Worm (Caenorhabditis elegans) whole organism, L4 larva: ENCODE data around the gene irg-1.

Experiments
- T26A8.4 ChIP-seq: fragments of 200-800 bp; sonication (Bioruptor generic); IDR thresholded peaks from 2 replicates; pipeline ENCODE4 v1.3.6; 2022; ENCODE audit warnings: missing genetic modification characterization, missing compliant biosample characterization
- aha-1 ChIP-seq: fragments of 150-350 bp; peaks from one replicate; lab custom pipeline; 2014; ENCODE audit warnings: missing biosample characterization, missing genetic modification characterization
- ama-1 ChIP-seq: fragments of 150-350 bp; optimal IDR thresholded peaks from 2 replicates; lab custom pipeline; 2014; ENCODE audit warnings: inconsistent platforms, mixed read lengths
- ceh-32 ChIP-seq: sonication (generic microtip); optimal IDR thresholded peaks from 2 replicates; lab custom pipeline; 2016; ENCODE audit warnings: mild to moderate bottlenecking, missing genetic modification characterization, missing compliant biosample characterization; ENCODE audit not compliant: poor library complexity
- ces-1 ChIP-seq: fragments of 150-350 bp; sonication (generic microtip); optimal IDR thresholded peaks from 4 replicates; lab custom pipeline; 2014; ENCODE audit warnings: missing biosample characterization, missing genetic modification reagents, missing genetic modification characterization
- egl-43 ChIP-seq: fragments of 200-800 bp; sonication (Bioruptor generic); IDR thresholded peaks from 2 replicates; pipeline ENCODE4 v1.3.6; 2022; ENCODE audit warnings: missing genetic modification reagents, missing genetic modification characterization, missing compliant biosample characterization
- mdl-1 ChIP-seq, 2 experiments: fragments of 150-350 bp in 1 of 2; sonication (generic microtip) in 1 of 2; optimal IDR thresholded peaks; 2 replicates each; lab custom pipeline; 2014 to 2017; ENCODE audit warnings: missing biosample characterization in 2 of 2, missing genetic modification characterization in 2 of 2
- nhr-25 ChIP-seq: sonication (generic microtip); optimal IDR thresholded peaks from 2 replicates; lab custom pipeline; 2017; ENCODE audit warnings: missing genetic modification characterization, mild to moderate bottlenecking, missing compliant biosample characterization, antibody characterized with exemption, moderate library complexity, borderline replicate concordance; ENCODE audit not compliant: insufficient read depth
- nhr-28 ChIP-seq: fragments of 150-350 bp; optimal IDR thresholded peaks from 2 replicates; lab custom pipeline; 2014; ENCODE audit warnings: missing biosample characterization, missing genetic modification characterization
- saeg-2 ChIP-seq: fragments of 200-800 bp; sonication (Bioruptor generic); IDR thresholded peaks from 2 replicates; pipeline ENCODE4 v1.3.6; 2022; ENCODE audit warnings: missing genetic modification reagents, missing genetic modification characterization, missing compliant biosample characterization
- snpc-4 ChIP-seq: fragments of 150-350 bp; optimal IDR thresholded peaks from 2 replicates; lab custom pipeline; 2014; ENCODE audit warnings: missing biosample characterization, missing genetic modification characterization
- unc-39 ChIP-seq: sonication (generic microtip); optimal IDR thresholded peaks from 2 replicates; lab custom pipeline; 2017; ENCODE audit warnings: missing biosample characterization, missing genetic modification characterization
- zag-1 ChIP-seq: fragments of 150-350 bp; optimal IDR thresholded peaks from 2 replicates; lab custom pipeline; 2014; ENCODE audit warnings: missing biosample characterization, missing genetic modification characterization

DNA sequence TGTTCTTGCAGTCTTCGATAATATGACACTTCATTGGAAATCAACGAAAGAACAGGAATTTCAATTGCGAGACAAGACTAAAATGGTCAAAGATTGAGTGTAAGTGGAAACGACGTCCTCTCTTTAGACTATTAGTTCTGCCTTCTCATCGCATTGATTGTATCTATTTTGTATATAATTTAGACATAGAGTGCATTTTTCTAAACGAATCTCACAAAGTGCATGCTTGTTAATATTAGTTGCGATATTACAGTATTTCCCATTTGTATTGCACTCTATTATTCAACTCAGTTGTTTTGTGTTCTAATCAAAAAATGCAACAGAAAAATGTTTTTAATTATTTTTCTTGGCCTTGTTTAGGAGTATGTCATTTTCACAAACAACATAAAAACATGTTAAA, 14.9 kb downstream of the irg-1 start, which contains the start of gene nhr-93:
- TF ChIP-seq aha-1 (no peak), T26A8.4 (GFP tag; lab: Robert Waterston, UW) (no peak), ces-1 (GFP tag; lab: Kevin White, UChicago) (no peak), nhr-25 (tag; lab: Kevin White, UChicago) (no peak), egl-43 (GFP tag; lab: Robert Waterston, UW) (no peak), zag-1 (no peak), ceh-32 (tag; lab: Kevin White, UChicago) (no peak), nhr-28 (tag; lab: Kevin White, UChicago) (no peak), unc-39 (tag; lab: Kevin White, UChicago) (no peak), mdl-1 (tag; optimal IDR thresholded peaks at IDR 0.05; lab: Kevin White, UChicago) (no peak), saeg-2 (GFP tag; lab: Robert Waterston, UW) (no peak), ama-1 (lab: Kevin White, UChicago) (no peak), snpc-4 (tag; lab: Kevin White, UChicago) (no peak)
